Worm (Caenorhabditis elegans) whole organism, mixed stage, embryonic: Measurements from ENCODE around the gene mam-1.
A peak's percentile ranks its signal among the peaks of the same experiment; 100 is the strongest.

Source experiments
- M03D4.4 ChIP-seq: sonication (generic microtip); optimal IDR thresholded peaks from 2 replicates; lab custom pipeline; 2017; ENCODE audit warnings: mild to moderate bottlenecking, missing genetic modification characterization, missing compliant biosample characterization
- blmp-1 ChIP-seq: fragments of 150-350 bp; optimal IDR thresholded peaks from 2 replicates; lab custom pipeline; 2014; ENCODE audit warnings: missing biosample characterization, missing genetic modification characterization
- ces-1 ChIP-seq: fragments of 150-350 bp; optimal IDR thresholded peaks from 2 replicates; lab custom pipeline; 2014; ENCODE audit warnings: missing biosample characterization, missing genetic modification reagents, missing genetic modification characterization
- elt-3 ChIP-seq: fragments of 150-350 bp; optimal IDR thresholded peaks from 2 replicates; lab custom pipeline; 2014; ENCODE audit warnings: missing biosample characterization, missing genetic modification characterization
- hlh-1 ChIP-seq: fragments of 150-350 bp; optimal IDR thresholded peaks from 2 replicates; lab custom pipeline; 2014; ENCODE audit warnings: missing biosample characterization, missing genetic modification reagents, missing genetic modification characterization
- lin-13 ChIP-seq: fragments of 150-350 bp; optimal IDR thresholded peaks from 2 replicates; lab custom pipeline; 2014; ENCODE audit warnings: missing biosample characterization, missing genetic modification characterization
- lsy-2 ChIP-seq: fragments of 150-350 bp; optimal IDR thresholded peaks from 2 replicates; lab custom pipeline; 2014; ENCODE audit warnings: missing biosample characterization, missing genetic modification characterization
- mls-2 ChIP-seq: sonication (generic microtip); optimal IDR thresholded peaks from 2 replicates; lab custom pipeline; 2016; ENCODE audit warnings: mild to moderate bottlenecking, missing genetic modification characterization, moderate library complexity, missing compliant biosample characterization
- nhr-12 ChIP-seq: fragments of 150-350 bp; optimal IDR thresholded peaks from 2 replicates; lab custom pipeline; 2014; ENCODE audit warnings: missing biosample characterization, missing genetic modification characterization
- nhr-76 ChIP-seq: sonication (generic microtip); optimal IDR thresholded peaks from 2 replicates; lab custom pipeline; 2017; ENCODE audit warnings: missing biosample characterization, missing genetic modification characterization
- pha-4 ChIP-seq: fragments of 150-350 bp; optimal IDR thresholded peaks from 2 replicates; lab custom pipeline; 2018; ENCODE audit warnings: missing biosample characterization, missing genetic modification reagents, missing genetic modification characterization
- unc-39 ChIP-seq: fragments of 150-350 bp; optimal IDR thresholded peaks from 2 replicates; lab custom pipeline; 2014; ENCODE audit warnings: missing biosample characterization, missing genetic modification characterization
- ztf-11 ChIP-seq: fragments of 150-350 bp; optimal IDR thresholded peaks from 2 replicates; lab custom pipeline; 2014; ENCODE audit warnings: missing biosample characterization, missing genetic modification characterization

DNA sequence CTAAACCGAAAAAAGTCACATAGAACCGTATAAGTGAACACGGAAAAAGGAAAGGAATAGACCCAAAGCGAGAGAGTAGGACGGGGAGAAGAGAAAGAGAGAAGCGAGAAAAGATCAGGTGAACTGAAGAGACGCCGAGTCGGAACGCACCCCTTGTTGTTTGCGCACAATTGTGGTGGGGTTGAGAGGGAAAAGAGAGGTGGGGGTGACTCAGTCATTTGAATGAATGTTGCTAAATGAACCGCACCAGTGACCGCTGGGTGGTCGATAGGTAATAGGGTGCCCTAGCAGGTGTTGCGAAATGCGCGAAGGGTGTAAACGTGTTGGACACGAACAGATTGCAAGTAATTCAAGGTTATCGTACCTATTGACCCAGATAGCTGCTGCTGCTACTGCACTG is 17.2 kb downstream of the mam-1 start, which contains the start of gene lgl-1:
- TF ChIP-seq nhr-76: no peak
- peak; percentile 76 for TF ChIP-seq mls-2 (tag; lab: Kevin White, UChicago)
- no peak for TF ChIP-seq M03D4.4 (tag; lab: Kevin White, UChicago)
- no peak for TF ChIP-seq ztf-11
- peak; percentile 17 for TF ChIP-seq lin-13 (tag; lab: Kevin White, UChicago)
- TF ChIP-seq elt-3: no peak
- no peak for TF ChIP-seq ces-1 (GFP tag; lab: Kevin White, UChicago)
- TF ChIP-seq nhr-12 (tag; lab: Kevin White, UChicago): no peak
- TF ChIP-seq blmp-1 (tag; lab: Kevin White, UChicago): no peak
- peak; percentile 67 for TF ChIP-seq hlh-1 (tag; lab: Kevin White, UChicago)
- TF ChIP-seq pha-4 (tag; lab: Kevin White, UChicago): peak; percentile 11
- no peak for TF ChIP-seq unc-39
- peak; percentile 4 for TF ChIP-seq lsy-2
